Worm (Caenorhabditis elegans) whole organism, midembryonic: ENCODE results near the gene ZK105.11.

ENCODE experiments used
- T22C8.4 ChIP-seq: fragments of 200-800 bp; sonication (Bioruptor generic); IDR thresholded peaks from 2 replicates; pipeline ENCODE4 v1.3.6; 2022; ENCODE audit warnings: missing genetic modification characterization, missing compliant biosample characterization
- cog-1 ChIP-seq: sonication (generic microtip); optimal IDR thresholded peaks from 2 replicates; lab custom pipeline; 2016; ENCODE audit warnings: missing genetic modification characterization, missing compliant biosample characterization
- flt-1 ChIP-seq: fragments of 200-800 bp; sonication (Bioruptor generic); IDR thresholded peaks from 2 replicates; pipeline ENCODE4 v1.3.6; 2022; ENCODE audit warnings: missing genetic modification characterization, missing compliant biosample characterization
- klf-2 ChIP-seq: fragments of 200-800 bp; sonication (Bioruptor generic); conservative IDR thresholded peaks from 2 replicates; pipeline ENCODE4 v1.3.6; 2022; ENCODE audit warnings: missing genetic modification reagents, missing genetic modification characterization, missing compliant biosample characterization
- med-1 ChIP-seq: sonication (generic microtip); optimal IDR thresholded peaks from 2 replicates; lab custom pipeline; 2017; ENCODE audit warnings: missing genetic modification characterization, mild to moderate bottlenecking, missing compliant biosample characterization, antibody characterized with exemption, missing genetic modification reagents; ENCODE audit not compliant: insufficient read depth
- ref-1 ChIP-seq: fragments of 200-800 bp; sonication (Bioruptor generic); conservative IDR thresholded peaks from 2 replicates; pipeline ENCODE4 v1.3.6; 2022; ENCODE audit warnings: missing genetic modification reagents, missing genetic modification characterization, missing compliant biosample characterization
- tab-1 ChIP-seq: fragments of 200-800 bp; sonication (Bioruptor generic); IDR thresholded peaks from 2 replicates; pipeline ENCODE4 v1.3.6; 2022; ENCODE audit warnings: missing genetic modification characterization, missing compliant biosample characterization
- ztf-23 ChIP-seq: fragments of 200-800 bp; sonication (Bioruptor generic); IDR thresholded peaks from 2 replicates; pipeline ENCODE4 v1.3.6; 2022; ENCODE audit warnings: missing genetic modification reagents, missing genetic modification characterization, missing compliant biosample characterization
- ztf-29 ChIP-seq: fragments of 200-800 bp; sonication (Bioruptor generic); IDR thresholded peaks from 2 replicates; pipeline ENCODE4 v1.3.6; 2022; ENCODE audit warnings: missing genetic modification reagents, missing genetic modification characterization, missing compliant biosample characterization

The ZK105.11 gene

ce11 chrV:7742485-7742959 is 34.1 kb upstream of the ZK105.11 start, which contains the start of gene fbxl-5:
TSS of gene fbxl-5 (plus strand) at chrV:7742909.
- TF ChIP-seq tab-1 (GFP tag; lab: Robert Waterston, UW) (no peak), ztf-29 (GFP tag; lab: Robert Waterston, UW) (no peak), med-1 (GFP tag; lab: Kevin White, UChicago) (no peak), cog-1 (no peak), ztf-23 (GFP tag; lab: Robert Waterston, UW) (no peak), ref-1 (no peak), T22C8.4 (GFP tag; lab: Robert Waterston, UW) (no peak), flt-1 (GFP tag; lab: Robert Waterston, UW) (no peak), klf-2 (GFP tag; lab: Robert Waterston, UW) (no peak)

DNA sequence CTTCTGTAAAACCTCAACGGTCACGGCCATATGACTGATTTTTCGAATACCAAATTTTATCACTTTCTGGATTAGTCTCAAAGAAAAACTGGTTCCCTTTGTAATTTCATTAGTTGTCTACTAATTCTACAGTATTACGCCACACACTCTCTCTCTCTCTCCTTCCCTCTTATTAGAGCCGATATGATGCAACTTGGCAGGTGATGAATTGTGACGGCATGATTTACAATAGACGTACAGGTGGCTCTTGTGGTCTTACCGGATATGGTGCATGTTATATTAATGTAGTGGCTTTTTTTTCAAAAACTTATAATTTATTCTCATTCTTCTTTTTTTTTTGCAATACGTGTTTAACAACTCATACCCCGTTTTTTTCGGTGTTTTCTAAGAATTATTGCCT is 33.5 kb upstream of the ZK105.11 start:
- no peak for TF ChIP-seq cog-1
- no peak for TF ChIP-seq ref-1
- TF ChIP-seq med-1 (GFP tag; lab: Kevin White, UChicago): no peak
- no peak for TF ChIP-seq flt-1 (GFP tag; lab: Robert Waterston, UW)
- no peak for TF ChIP-seq T22C8.4 (GFP tag; lab: Robert Waterston, UW)
- no peak for TF ChIP-seq ztf-23 (GFP tag; lab: Robert Waterston, UW)
- no peak for TF ChIP-seq ztf-29 (GFP tag; lab: Robert Waterston, UW)
- no peak for TF ChIP-seq tab-1 (GFP tag; lab: Robert Waterston, UW)
- no peak for TF ChIP-seq klf-2 (GFP tag; lab: Robert Waterston, UW)

- TF ChIP-seq T22C8.4 (GFP tag; lab: Robert Waterston, UW) (no peak), tab-1 (GFP tag; lab: Robert Waterston, UW) (no peak), med-1 (GFP tag; lab: Kevin White, UChicago) (no peak), ztf-29 (GFP tag; lab: Robert Waterston, UW) (no peak), flt-1 (GFP tag; lab: Robert Waterston, UW) (no peak), klf-2 (GFP tag; lab: Robert Waterston, UW) (no peak), cog-1 (no peak), ref-1 (no peak), ztf-23 (GFP tag; lab: Robert Waterston, UW) (no peak)
These were observed 31.5 kb upstream of the ZK105.11 start for ce11 chrV:7739949-7740348.

ce11 chrV:7737710-7738109 is 29.3 kb upstream of the ZK105.11 start, which contains the start of gene srr-9:
TSS of gene srr-9 (plus strand) at chrV:7738010.
- no peak for TF ChIP-seq cog-1
- no peak for TF ChIP-seq T22C8.4 (GFP tag; lab: Robert Waterston, UW)
- no peak for TF ChIP-seq ztf-29 (GFP tag; lab: Robert Waterston, UW)
- TF ChIP-seq ztf-23 (GFP tag; lab: Robert Waterston, UW): no peak
- no peak for TF ChIP-seq med-1 (GFP tag; lab: Kevin White, UChicago)
- no peak for TF ChIP-seq klf-2 (GFP tag; lab: Robert Waterston, UW)
- no peak for TF ChIP-seq flt-1 (GFP tag; lab: Robert Waterston, UW)
- TF ChIP-seq tab-1 (GFP tag; lab: Robert Waterston, UW): no peak
- TF ChIP-seq ref-1: no peak

ce11 chrV:7735319-7735718 is 26.9 kb upstream of the ZK105.11 start, which contains the start of gene srr-10:
TSS of gene srr-10 (plus strand) at chrV:7735619.
- TF ChIP-seq flt-1 (GFP tag; lab: Robert Waterston, UW) (no peak), ztf-23 (GFP tag; lab: Robert Waterston, UW) (no peak), med-1 (GFP tag; lab: Kevin White, UChicago) (no peak)

- TF ChIP-seq flt-1 (GFP tag; lab: Robert Waterston, UW) (peak; percentile 41; the same call in 1 of the 2 replicates), tab-1 (GFP tag; lab: Robert Waterston, UW) (no peak), klf-2 (GFP tag; lab: Robert Waterston, UW) (no peak), T22C8.4 (GFP tag; lab: Robert Waterston, UW) (no peak), ref-1 (no peak), ztf-23 (GFP tag; lab: Robert Waterston, UW) (peak; percentile 62), cog-1 (peak; percentile 42), med-1 (GFP tag; lab: Kevin White, UChicago) (no peak), ztf-29 (GFP tag; lab: Robert Waterston, UW) (no peak)
These were observed 26.5 kb upstream of the ZK105.11 start, which contains the start of gene clic-1 for ce11 chrV:7734909-7735308. TSS of gene clic-1 (minus strand) at chrV:7734911.

DNA sequence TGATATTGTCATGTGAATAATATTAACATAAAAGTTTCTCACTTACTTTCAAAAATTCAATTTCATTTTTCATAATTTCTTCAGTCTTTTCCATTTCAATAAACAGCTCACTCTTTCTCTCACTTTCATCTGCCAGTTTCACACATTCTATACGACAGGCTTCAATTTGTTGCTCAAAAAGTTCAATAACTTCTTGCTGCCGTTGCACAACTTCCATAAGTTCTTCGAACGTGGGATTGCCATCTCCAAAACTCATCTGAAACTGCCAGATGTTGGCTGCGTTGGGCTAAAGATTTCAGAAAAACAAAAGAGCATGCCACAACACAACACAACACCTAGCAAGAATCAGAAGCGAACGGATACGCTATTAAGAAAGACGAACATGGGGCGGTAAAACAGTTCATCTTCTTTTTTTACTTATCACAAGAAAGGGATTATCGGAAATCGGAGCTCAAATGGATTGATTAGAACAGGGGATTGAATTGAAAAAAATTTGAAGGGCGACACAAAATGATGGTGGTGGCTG is 24.9 kb upstream of the ZK105.11 start:
- no peak for TF ChIP-seq ref-1
- no peak for TF ChIP-seq med-1 (GFP tag; lab: Kevin White, UChicago)
- TF ChIP-seq ztf-29 (GFP tag; lab: Robert Waterston, UW): no peak
- no peak for TF ChIP-seq T22C8.4 (GFP tag; lab: Robert Waterston, UW)

DNA sequence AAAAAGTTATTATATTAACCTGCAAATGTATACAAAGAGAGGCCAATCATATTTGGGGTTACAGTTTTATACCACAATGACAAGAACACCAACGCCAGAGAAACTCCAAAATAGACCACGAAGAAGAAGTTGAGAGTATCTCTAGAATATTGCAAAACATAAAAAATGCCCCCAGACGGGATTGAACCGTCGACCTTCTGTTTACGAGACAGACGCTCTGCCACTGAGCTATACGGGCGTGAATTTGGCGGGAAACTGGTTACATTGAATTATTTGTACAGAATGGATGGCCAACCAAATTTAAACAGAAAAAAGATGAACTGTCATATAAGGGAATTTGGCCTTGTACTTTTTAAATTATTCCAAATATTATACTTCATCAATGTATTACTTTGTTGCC is 22.1 kb upstream of the ZK105.11 start:
- TF ChIP-seq T22C8.4 (GFP tag; lab: Robert Waterston, UW): no peak
- TF ChIP-seq flt-1 (GFP tag; lab: Robert Waterston, UW): peak; percentile 77; the same call in 1 of the 2 replicates
- TF ChIP-seq cog-1: no peak
- 0 out of 2 replicates have a peak, but pooled peaks have one; percentile 36 for TF ChIP-seq klf-2 (GFP tag; lab: Robert Waterston, UW)

DNA sequence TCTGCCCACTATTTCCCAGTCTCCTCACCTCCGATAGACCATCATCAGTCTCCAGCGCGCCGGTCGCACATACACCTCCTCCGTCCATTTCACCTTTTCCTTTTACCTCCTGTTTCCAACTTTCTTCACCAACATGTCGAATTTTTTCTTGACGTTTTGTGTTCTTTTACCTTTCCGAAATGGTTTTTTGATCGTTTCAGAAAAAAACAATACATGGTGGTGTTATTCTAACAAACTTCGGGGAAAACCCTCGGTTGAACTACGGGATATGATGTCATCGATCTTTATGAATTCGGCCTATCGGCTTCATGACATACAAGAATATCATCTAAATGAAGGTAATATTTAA is 20.2 kb upstream of the ZK105.11 start, which contains the start of gene Y97E10C.1:
Y97E10C.1 (plus strand) TSS at position 201 of the 349 bp plus-strand sequence.
- TF ChIP-seq flt-1 (GFP tag; lab: Robert Waterston, UW) (no peak), ztf-23 (GFP tag; lab: Robert Waterston, UW) (no peak), med-1 (GFP tag; lab: Kevin White, UChicago) (no peak), ref-1 (no peak), cog-1 (no peak), klf-2 (GFP tag; lab: Robert Waterston, UW) (no peak), T22C8.4 (GFP tag; lab: Robert Waterston, UW) (no peak), tab-1 (GFP tag; lab: Robert Waterston, UW) (no peak), ztf-29 (GFP tag; lab: Robert Waterston, UW) (no peak)
